Fruit fly (Drosophila melanogaster) whole organism, embryonic: ENCODE data around the gene spidey.

ENCODE experiments used
- Atf6 ChIP-seq: fragments of 200-800 bp; sonication (Bioruptor generic); IDR thresholded peaks from 2 replicates; pipeline ENCODE4 v1.3.6; 2022; ENCODE audit warnings: missing biosample characterization, missing genetic modification characterization
- Bteb2 ChIP-seq: fragments of 200-800 bp; sonication (Bioruptor generic); optimal IDR thresholded peaks from 2 replicates; lab custom pipeline; 2016; ENCODE audit warnings: missing biosample characterization, missing genetic modification characterization
- CG10147 ChIP-seq: fragments of 200-800 bp; sonication (Bioruptor generic); optimal IDR thresholded peaks from 2 replicates; lab custom pipeline; 2019; ENCODE audit warnings: missing biosample characterization, mild to moderate bottlenecking, missing genetic modification characterization, moderate library complexity
- CG10321 ChIP-seq: fragments of 200-800 bp; sonication (Bioruptor generic); IDR thresholded peaks from 2 replicates; pipeline ENCODE4 v1.3.6; 2022; ENCODE audit warnings: missing biosample characterization, missing genetic modification characterization
- CG10565 ChIP-seq: fragments of 200-800 bp; sonication (Bioruptor generic); optimal IDR thresholded peaks from 3 replicates; lab custom pipeline; 2016; ENCODE audit warnings: missing biosample characterization, mild to moderate bottlenecking, missing genetic modification characterization
- CG11085 ChIP-seq: fragments of 200-800 bp; sonication (Bioruptor generic); IDR thresholded peaks from 2 replicates; pipeline ENCODE4 v1.3.6; 2022; ENCODE audit warnings: missing biosample characterization, missing genetic modification characterization
- CG11247 ChIP-seq: fragments of 200-800 bp; sonication (Bioruptor generic); IDR thresholded peaks from 2 replicates; pipeline ENCODE4 v1.3.6; 2022; ENCODE audit warnings: missing biosample characterization, missing genetic modification characterization
- CG12071 ChIP-seq: fragments of 200-800 bp; sonication (Bioruptor generic); optimal IDR thresholded peaks from 3 replicates; lab custom pipeline; 2018; ENCODE audit warnings: missing biosample characterization, mild to moderate bottlenecking, missing genetic modification characterization
- CG14710 ChIP-seq: fragments of 200-800 bp; sonication (Bioruptor generic); optimal IDR thresholded peaks from 3 replicates; lab custom pipeline; 2019; ENCODE audit warnings: missing biosample characterization, mild to moderate bottlenecking, missing genetic modification characterization, moderate library complexity
- CG15479 ChIP-seq: fragments of 200-800 bp; sonication (Bioruptor generic); optimal IDR thresholded peaks from 3 replicates; lab custom pipeline; 2019; ENCODE audit warnings: missing biosample characterization, mild to moderate bottlenecking, missing genetic modification characterization, moderate library complexity
- CG17328 ChIP-seq: fragments of 200-800 bp; sonication (Bioruptor generic); IDR thresholded peaks from 2 replicates; pipeline ENCODE4 v1.3.6; 2022; ENCODE audit warnings: missing biosample characterization, missing genetic modification characterization
- CG1792 ChIP-seq: fragments of 200-800 bp; sonication (Bioruptor generic); optimal IDR thresholded peaks from 2 replicates; lab custom pipeline; 2016; ENCODE audit warnings: missing biosample characterization, missing genetic modification characterization
- CG2678 ChIP-seq: fragments of 200-800 bp; sonication (Bioruptor generic); optimal IDR thresholded peaks from 3 replicates; lab custom pipeline; 2019; ENCODE audit warnings: missing biosample characterization, mild to moderate bottlenecking, missing genetic modification characterization, moderate library complexity
- CG30431 ChIP-seq: fragments of 200-800 bp; sonication (Bioruptor generic); optimal IDR thresholded peaks from 2 replicates; lab custom pipeline; 2017; ENCODE audit warnings: missing biosample characterization, missing genetic modification characterization
- CG7271 ChIP-seq: fragments of 200-800 bp; sonication (Bioruptor generic); optimal IDR thresholded peaks from 2 replicates; lab custom pipeline; 2018; ENCODE audit warnings: missing biosample characterization, mild to moderate bottlenecking, missing genetic modification characterization, moderate library complexity
- CG8281 ChIP-seq: fragments of 200-800 bp; sonication (Bioruptor generic); optimal IDR thresholded peaks from 2 replicates; lab custom pipeline; 2018; ENCODE audit warnings: missing biosample characterization, mild to moderate bottlenecking, missing genetic modification characterization, moderate library complexity
- CG8944 ChIP-seq: fragments of 200-800 bp; sonication (Bioruptor generic); optimal IDR thresholded peaks from 3 replicates; lab custom pipeline; 2016; ENCODE audit warnings: missing biosample characterization, missing genetic modification characterization
- CG9727 ChIP-seq: fragments of 200-800 bp; sonication (Bioruptor generic); optimal IDR thresholded peaks from 3 replicates; lab custom pipeline; 2017; ENCODE audit warnings: missing biosample characterization, mild to moderate bottlenecking, missing genetic modification characterization
- CG9932 ChIP-seq: fragments of 200-800 bp; sonication (Bioruptor generic); IDR thresholded peaks from 2 replicates; pipeline ENCODE4 v1.3.6; 2022; ENCODE audit warnings: missing biosample characterization, missing genetic modification characterization
- CoRest ChIP-seq: fragments of 200-800 bp; sonication (Bioruptor generic); optimal IDR thresholded peaks from 3 replicates; lab custom pipeline; 2018; ENCODE audit warnings: missing biosample characterization, mild to moderate bottlenecking, missing genetic modification characterization, moderate library complexity
- Deaf1 ChIP-seq: fragments of 200-800 bp; optimal IDR thresholded peaks from 3 replicates; lab custom pipeline; 2019; ENCODE audit warnings: missing biosample characterization, mild to moderate bottlenecking, missing genetic modification characterization, moderate library complexity
- E2f2 ChIP-seq: fragments of 200-800 bp; sonication (Bioruptor generic); IDR thresholded peaks from 2 replicates; pipeline ENCODE4 v1.3.6; 2022; ENCODE audit warnings: missing biosample characterization, missing genetic modification characterization
- H15 ChIP-seq: fragments of 200-800 bp; sonication (Bioruptor generic); IDR thresholded peaks from 3 replicates; pipeline ENCODE4 v1.3.6; 2022; ENCODE audit warnings: missing biosample characterization, missing genetic modification characterization
- HLH3B ChIP-seq: fragments of 200-800 bp; sonication (Bioruptor generic); IDR thresholded peaks from 2 replicates; pipeline ENCODE4 v1.3.6; 2022; ENCODE audit warnings: missing biosample characterization, missing genetic modification characterization
- Hey ChIP-seq: fragments of 200-800 bp; sonication (Bioruptor generic); optimal IDR thresholded peaks from 3 replicates; lab custom pipeline; 2018; ENCODE audit warnings: missing biosample characterization, mild to moderate bottlenecking, missing genetic modification characterization
- Hsf ChIP-seq: fragments of 200-800 bp; sonication (Bioruptor generic); optimal IDR thresholded peaks from 3 replicates; lab custom pipeline; 2016; ENCODE audit warnings: missing biosample characterization, missing genetic modification characterization
- Kr ChIP-seq: fragments of 200-800 bp; sonication (Bioruptor generic); optimal IDR thresholded peaks from 2 replicates; lab custom pipeline; 2017; ENCODE audit warnings: missing biosample characterization, mild to moderate bottlenecking, missing genetic modification characterization
- MESR4 ChIP-seq: fragments of 200-800 bp; sonication (Bioruptor generic); optimal IDR thresholded peaks from 2 replicates; lab custom pipeline; 2018; ENCODE audit warnings: missing biosample characterization, mild to moderate bottlenecking, missing genetic modification characterization, moderate library complexity
- Sox102F ChIP-seq: fragments of 200-800 bp; sonication (Bioruptor generic); optimal IDR thresholded peaks from 2 replicates; lab custom pipeline; 2018; ENCODE audit warnings: missing biosample characterization, mild to moderate bottlenecking, missing genetic modification characterization, moderate library complexity
- Trl ChIP-seq, 3 experiments: fragments of >200 bp in 2 of 3; fragments of 200-800 bp in 1 of 3; sonication (Bioruptor generic) in 1 of 3; optimal IDR thresholded peaks; 2 replicates in 1 of 3; 3 replicates in 2 of 3; lab custom pipeline; 2016 to 2017; ENCODE audit warnings: missing biosample characterization in 1 of 3, missing genetic modification characterization in 1 of 3
- Usf ChIP-seq: fragments of 200-800 bp; sonication (Bioruptor generic); optimal IDR thresholded peaks from 2 replicates; lab custom pipeline; 2017; ENCODE audit warnings: missing genotype, missing biosample characterization, missing genetic modification characterization
- aop ChIP-seq: fragments of 200-800 bp; sonication (Bioruptor generic); IDR thresholded peaks from 2 replicates; pipeline ENCODE4 v1.3.6; 2022; ENCODE audit warnings: missing biosample characterization, missing genetic modification characterization
- ara ChIP-seq: fragments of 200-800 bp; sonication (Bioruptor generic); IDR thresholded peaks from 2 replicates; pipeline ENCODE4 v1.3.6; 2022; ENCODE audit warnings: missing biosample characterization, missing genetic modification characterization
- az2 ChIP-seq: fragments of 200-800 bp; sonication (Bioruptor generic); optimal IDR thresholded peaks from 3 replicates; lab custom pipeline; 2016; ENCODE audit warnings: missing biosample characterization, missing genetic modification characterization
- btn ChIP-seq: fragments of 200-800 bp; sonication (Bioruptor generic); optimal IDR thresholded peaks from 2 replicates; lab custom pipeline; 2016; ENCODE audit warnings: missing biosample characterization, missing genetic modification characterization
- chinmo ChIP-seq: fragments of 200-800 bp; sonication (Bioruptor generic); IDR thresholded peaks from 4 replicates; pipeline ENCODE4 v1.3.6; 2022; ENCODE audit warnings: missing biosample characterization, missing genetic modification characterization; ENCODE audit not compliant: partially characterized antibody
- crc ChIP-seq: fragments of 200-800 bp; sonication (Bioruptor generic); optimal IDR thresholded peaks from 2 replicates; lab custom pipeline; 2016; ENCODE audit warnings: missing biosample characterization, missing genetic modification characterization
- dmrt99B ChIP-seq: fragments of 200-800 bp; sonication (Bioruptor generic); optimal IDR thresholded peaks from 2 replicates; lab custom pipeline; 2018; ENCODE audit warnings: missing biosample characterization, mild to moderate bottlenecking, missing genetic modification characterization, moderate library complexity
- fd3F ChIP-seq: fragments of 200-800 bp; sonication (Bioruptor generic); optimal IDR thresholded peaks from 2 replicates; lab custom pipeline; 2018; ENCODE audit warnings: missing biosample characterization, mild to moderate bottlenecking, missing genetic modification characterization, moderate library complexity
- fru ChIP-seq: fragments of >200 bp; optimal IDR thresholded peaks from 2 replicates; lab custom pipeline; 2017
- grau ChIP-seq: fragments of 200-800 bp; optimal IDR thresholded peaks from 3 replicates; lab custom pipeline; 2019; ENCODE audit warnings: missing biosample characterization, mild to moderate bottlenecking, missing genetic modification characterization, moderate library complexity
- gsb-n ChIP-seq: fragments of 200-800 bp; sonication (Bioruptor generic); optimal IDR thresholded peaks from 3 replicates; lab custom pipeline; 2018; ENCODE audit warnings: missing biosample characterization, mild to moderate bottlenecking, missing genetic modification characterization
- ind ChIP-seq: fragments of 200-800 bp; sonication (Bioruptor generic); optimal IDR thresholded peaks from 3 replicates; lab custom pipeline; 2016; ENCODE audit warnings: missing biosample characterization, missing genetic modification characterization
- luna ChIP-seq: fragments of 200-800 bp; sonication (Bioruptor generic); optimal IDR thresholded peaks from 2 replicates; lab custom pipeline; 2016; ENCODE audit warnings: missing biosample characterization, missing genetic modification characterization
- nau ChIP-seq: fragments of 200-800 bp; sonication (Bioruptor generic); optimal IDR thresholded peaks from 3 replicates; lab custom pipeline; 2017; ENCODE audit warnings: missing biosample characterization, mild to moderate bottlenecking, missing genetic modification characterization, missing genetic modification reagents
- pb ChIP-seq: fragments of 200-800 bp; sonication (Bioruptor generic); optimal IDR thresholded peaks from 3 replicates; lab custom pipeline; 2016; ENCODE audit warnings: missing biosample characterization, missing genetic modification characterization
- row ChIP-seq: fragments of 200-800 bp; sonication (Bioruptor generic); IDR thresholded peaks from 3 replicates; pipeline ENCODE4 v1.3.6; 2022; ENCODE audit warnings: missing biosample characterization, missing genetic modification characterization
- twi ChIP-seq: fragments of 200-800 bp; optimal IDR thresholded peaks from 2 replicates; lab custom pipeline; 2019; ENCODE audit warnings: missing biosample characterization, mild to moderate bottlenecking, missing genetic modification characterization, moderate library complexity
- vnd ChIP-seq: fragments of 200-800 bp; sonication (Bioruptor generic); IDR thresholded peaks from 3 replicates; pipeline ENCODE4 v1.3.6; 2022; ENCODE audit warnings: missing biosample characterization, missing genetic modification characterization; ENCODE audit not compliant: partially characterized antibody

spidey gene

dm6 chrX:7901153-7902038 lies 7.3 kb upstream of the spidey start, which contains the start of the genes RpS6 and bys (continued):
- no peak for TF ChIP-seq nau (GFP tag; lab: Kevin White, UChicago)
- TF ChIP-seq CG11247: peak; percentile 70
- TF ChIP-seq CG30431 (GFP tag; lab: Kevin White, UChicago): no peak
- peak; percentile 46; the same call in 1 of the 2 replicates for TF ChIP-seq CG17328 (GFP tag; lab: Robert Waterston, UW)
- peak; percentile 65 for TF ChIP-seq CG14710
- peak; percentile 33 for TF ChIP-seq Hsf
- TF ChIP-seq Kr (GFP tag; lab: Kevin White, UChicago): no peak
- peak; percentile 57 for TF ChIP-seq CoRest (tag; lab: Kevin White, UChicago)
- peak; percentile 78 for TF ChIP-seq vnd (GFP tag; lab: Robert Waterston, UW)
- peak; percentile 19 for TF ChIP-seq pb (GFP tag; lab: Kevin White, UChicago)
- no peak for TF ChIP-seq Sox102F (GFP tag; lab: Kevin White, UChicago)
- TF ChIP-seq CG12071 (GFP tag; lab: Kevin White, UChicago): peak; percentile 55
- peak; percentile 55 for TF ChIP-seq CG11085 (GFP tag; lab: Robert Waterston, UW)
- no peak for TF ChIP-seq twi (tag; lab: Kevin White, UChicago)
- no peak for TF ChIP-seq gsb-n
- no peak for TF ChIP-seq Atf6 (GFP tag; lab: Robert Waterston, UW)
- TF ChIP-seq CG10147 (GFP tag; lab: Kevin White, UChicago): peak; percentile 16
- no peak for TF ChIP-seq crc (GFP tag; lab: Kevin White, UChicago)
- TF ChIP-seq CG10321: no peak
- peak; percentile 88 for TF ChIP-seq aop (GFP tag; lab: Robert Waterston, UW)
- peak; percentile 6 for TF ChIP-seq CG8281 (tag; lab: Kevin White, UChicago)
- peak; percentile 81 for TF ChIP-seq row (GFP tag; lab: Robert Waterston, UW)
- no peak for TF ChIP-seq luna (GFP tag; lab: Kevin White, UChicago)
- TF ChIP-seq chinmo (GFP tag; lab: Robert Waterston, UW): peak; percentile 59; the same call in 1 of the 4 replicates
- TF ChIP-seq CG1792 (GFP tag; lab: Kevin White, UChicago): no peak
- TF ChIP-seq grau (tag; lab: Kevin White, UChicago): peak; percentile 2
- TF ChIP-seq ara (GFP tag; lab: Robert Waterston, UW): peak; percentile 13; the same call in 1 of the 2 replicates
- no peak for TF ChIP-seq fru (lab: Kevin White, UChicago)
- peak; percentile 93 for TF ChIP-seq MESR4 (GFP tag; lab: Kevin White, UChicago)
- TF ChIP-seq E2f2 (GFP tag; lab: Robert Waterston, UW): peak; percentile 9; the same call in 1 of the 2 replicates
- TF ChIP-seq CG2678 (tag; lab: Kevin White, UChicago): peak; percentile 35
- no peak for TF ChIP-seq btn (GFP tag; lab: Kevin White, UChicago)
- peak; percentile 32 for TF ChIP-seq CG8944
- peak; percentile 74 for TF ChIP-seq CG9932
- TF ChIP-seq ind (GFP tag; lab: Kevin White, UChicago): peak; percentile 38
- TF ChIP-seq CG9727 (GFP tag; lab: Kevin White, UChicago): peak; percentile 74
- peak; percentile 26 for TF ChIP-seq CG15479
- TF ChIP-seq Hey (tag; lab: Kevin White, UChicago): no peak
- peak; percentile 34 for TF ChIP-seq CG7271 (tag; lab: Kevin White, UChicago)
- no peak for TF ChIP-seq Trl (optimal IDR thresholded peaks at IDR 0.05; lab: Kevin White, UChicago)
- TF ChIP-seq Trl (GFP tag; optimal IDR thresholded peaks at IDR 0.05; lab: Kevin White, UChicago): peak; percentile 10
- TF ChIP-seq Usf: no peak
- TF ChIP-seq CG10565 (GFP tag; lab: Kevin White, UChicago): no peak
- peak; percentile 29 for TF ChIP-seq az2 (GFP tag; lab: Kevin White, UChicago)
- TF ChIP-seq H15 (GFP tag; lab: Robert Waterston, UW): peak; percentile 58; the same call in 1 of the 3 replicates
- peak; percentile 36; the same call in 1 of the 2 replicates for TF ChIP-seq HLH3B (GFP tag; lab: Robert Waterston, UW)
- peak; percentile 58 for TF ChIP-seq Bteb2 (GFP tag; lab: Kevin White, UChicago)
- no peak for TF ChIP-seq fd3F
- no peak for TF ChIP-seq Deaf1 (tag; lab: Kevin White, UChicago)
- TF ChIP-seq dmrt99B: peak; percentile 19
